Worm (Caenorhabditis elegans) whole organism, L3 larva: ENCODE data around the gene F58H1.6.

Source experiments
- lin-15B ChIP-seq: fragments of 150-350 bp; optimal IDR thresholded peaks from 2 replicates; lab custom pipeline; 2014; ENCODE audit warnings: missing biosample characterization, missing genetic modification characterization
- mdl-1 ChIP-seq: fragments of 150-350 bp; optimal IDR thresholded peaks from 2 replicates; lab custom pipeline; 2014; ENCODE audit warnings: missing biosample characterization, missing genetic modification characterization
- nhr-12 ChIP-seq: fragments of 150-350 bp; optimal IDR thresholded peaks from 2 replicates; lab custom pipeline; 2014; ENCODE audit warnings: missing biosample characterization, missing genetic modification characterization
- nhr-23 ChIP-seq: fragments of 150-350 bp; optimal IDR thresholded peaks from 2 replicates; lab custom pipeline; 2014; ENCODE audit warnings: missing biosample characterization, missing genetic modification reagents, missing genetic modification characterization
- nhr-67 ChIP-seq: fragments of 150-350 bp; optimal IDR thresholded peaks from 2 replicates; lab custom pipeline; 2014; ENCODE audit warnings: missing biosample characterization, missing genetic modification characterization
- nhr-76 ChIP-seq: fragments of 150-350 bp; sonication (generic microtip); optimal IDR thresholded peaks from 5 replicates; lab custom pipeline; 2014; ENCODE audit warnings: missing biosample characterization, missing genetic modification characterization
- nhr-77 ChIP-seq: fragments of 150-350 bp; optimal IDR thresholded peaks from 2 replicates; lab custom pipeline; 2014; ENCODE audit warnings: missing biosample characterization, missing genetic modification characterization
- unc-62 ChIP-seq: fragments of 150-350 bp; sonication (generic microtip); optimal IDR thresholded peaks from 4 replicates; lab custom pipeline; 2014; ENCODE audit warnings: missing biosample characterization, missing genetic modification reagents, missing genetic modification characterization

ce11 chrV:11953621-11954020 lies 11.2 kb downstream of the F58H1.6 start:
- TF ChIP-seq nhr-76 = no peak
- TF ChIP-seq unc-62 = no peak
- no peak for TF ChIP-seq mdl-1 (tag; lab: Kevin White, UChicago)
- TF ChIP-seq nhr-77 = no peak
- TF ChIP-seq lin-15B = no peak
- TF ChIP-seq nhr-12 (tag; lab: Kevin White, UChicago) = no peak
- no peak for TF ChIP-seq nhr-23 (tag; lab: Kevin White, UChicago)
- no peak for TF ChIP-seq nhr-67 (tag; lab: Kevin White, UChicago)
